Worm (Caenorhabditis elegans): ENCODE measurements around the gene sre-31.

DNA sequence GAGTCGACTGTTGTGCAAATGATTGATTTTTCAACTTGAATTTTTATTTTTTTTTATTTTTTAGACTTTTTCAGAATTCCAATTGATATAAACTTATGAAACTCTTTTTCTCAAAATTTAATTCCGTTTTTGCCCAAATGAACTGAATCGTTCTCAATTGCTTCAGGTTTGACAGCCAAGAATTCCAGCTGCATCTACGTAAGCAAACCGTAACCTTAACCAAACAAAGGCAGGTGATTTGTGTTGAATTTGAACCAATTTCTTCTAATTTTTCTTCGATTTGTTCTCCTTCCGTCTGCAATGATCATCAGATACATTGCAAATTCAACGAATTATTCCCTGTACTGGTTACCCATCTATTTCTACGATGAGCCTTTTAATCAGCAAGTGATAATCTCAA lies 41.2 kb upstream of the sre-31 start, which contains the start of gene sre-34:
- TF ChIP-seq W03F9.2 (tag; optimal IDR thresholded peaks at IDR 0.05) (no peak), him-1 (tag; optimal IDR thresholded peaks at IDR 0.05) (no peak), dao-5 (tag; optimal IDR thresholded peaks at IDR 0.05) (no peak)
